Worm (Caenorhabditis elegans): Measurements from ENCODE around the gene cnc-1.

The cnc-1 gene

ce11 chrV:1454762-1455161 is 10.7 kb upstream of the cnc-1 start, which contains the start of gene chil-14:
Gene chil-14 (plus strand): TSS chrV:1455062.
- TF ChIP-seq skn-1 (tag; optimal IDR thresholded peaks at IDR 0.05) (no peak), mef-2 (tag; optimal IDR thresholded peaks at IDR 0.05) (no peak), unc-30 (tag; optimal IDR thresholded peaks at IDR 0.05) (no peak), nhr-237 (tag; optimal IDR thresholded peaks at IDR 0.05) (no peak), lir-3 (tag; optimal IDR thresholded peaks at IDR 0.05; ENCODE audit: poor library complexity) (no peak), C16A3.4 (tag; optimal IDR thresholded peaks at IDR 0.05) (no peak), nhr-71 (tag; optimal IDR thresholded peaks at IDR 0.05) (no peak), hlh-17 (GFP tag; optimal IDR thresholded peaks at IDR 0.05; ENCODE audit: borderline replicate concordance) (no peak), lin-39 (tag; optimal IDR thresholded peaks at IDR 0.05) (no peak), nhr-20 (tag; optimal IDR thresholded peaks at IDR 0.05) (no peak), aha-1 (tag; optimal IDR thresholded peaks at IDR 0.05) (no peak), ceh-88 (GFP tag; IDR thresholded peaks at IDR 0.05) (no peak), nhr-84 (tag; optimal IDR thresholded peaks at IDR 0.05) (no peak), mdl-1 (tag; optimal IDR thresholded peaks at IDR 0.05) (no peak), hpl-2 (GFP tag; optimal IDR thresholded peaks at IDR 0.05) (no peak)

DNA sequence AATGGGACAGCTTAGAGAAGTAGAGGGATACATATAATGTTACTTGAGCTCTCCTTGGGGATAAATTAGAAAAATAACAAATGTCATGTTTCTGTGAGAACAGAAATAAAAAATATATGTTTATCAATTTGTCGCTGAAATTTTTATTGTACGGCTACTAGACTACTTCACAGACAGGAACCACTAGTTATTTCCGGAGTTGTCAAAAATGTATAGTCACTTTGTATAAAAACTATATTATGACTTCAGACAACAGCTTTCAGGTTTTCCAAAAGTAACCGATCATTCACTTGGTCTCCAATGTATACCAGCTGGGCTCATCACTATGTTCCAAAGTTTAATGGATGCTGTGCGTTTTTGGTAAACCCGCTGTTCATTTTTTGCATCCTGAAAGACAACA is 7.3 kb upstream of the cnc-1 start, which contains the start of gene srj-23:
TSS of gene srj-23 (plus strand) at position 301 of the 400 bp plus-strand sequence.
- TF ChIP-seq jun-1 (tag; optimal IDR thresholded peaks at IDR 0.05) (no peak), sup-37 (GFP tag; optimal IDR thresholded peaks at IDR 0.05) (no peak), mab-9 (GFP tag; IDR thresholded peaks at IDR 0.05) (0 out of 2 replicates have a peak, but pooled peaks have one; percentile 16)

DNA sequence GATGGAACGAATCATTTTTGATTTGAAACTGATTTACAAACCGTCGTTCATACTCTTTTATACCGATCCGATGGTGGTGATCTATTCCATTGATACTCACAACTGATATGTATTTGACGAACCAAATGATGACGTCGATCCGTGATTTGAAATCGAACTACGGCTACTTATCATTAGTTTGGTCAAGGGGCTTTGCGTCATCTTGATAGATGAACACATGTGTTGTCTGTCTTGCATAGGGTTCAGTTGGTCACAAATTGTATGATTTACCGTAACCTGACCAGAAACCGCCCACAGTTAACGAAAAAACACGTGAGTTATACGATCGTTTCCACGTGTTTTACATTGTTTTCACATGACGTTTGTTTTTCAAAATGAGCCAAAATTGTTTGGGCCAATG is 6.1 kb upstream of the cnc-1 start, which contains the start of gene cnc-2:
TSS of gene cnc-2 (minus strand) at position 24 of the 400 bp plus-strand sequence.
- TF ChIP-seq nhr-85 (tag) (peak; percentile 70), ceh-8 (GFP tag; optimal IDR thresholded peaks at IDR 0.05) (no peak), lsy-2 (tag; optimal IDR thresholded peaks at IDR 0.05) (no peak), elt-2 (tag; optimal IDR thresholded peaks at IDR 0.05) (no peak), lin-15B (tag; optimal IDR thresholded peaks at IDR 0.05) (no peak), blmp-1 (tag; optimal IDR thresholded peaks at IDR 0.05) (peak; percentile 9), ets-5 (GFP tag; IDR thresholded peaks at IDR 0.05) (no peak)

DNA sequence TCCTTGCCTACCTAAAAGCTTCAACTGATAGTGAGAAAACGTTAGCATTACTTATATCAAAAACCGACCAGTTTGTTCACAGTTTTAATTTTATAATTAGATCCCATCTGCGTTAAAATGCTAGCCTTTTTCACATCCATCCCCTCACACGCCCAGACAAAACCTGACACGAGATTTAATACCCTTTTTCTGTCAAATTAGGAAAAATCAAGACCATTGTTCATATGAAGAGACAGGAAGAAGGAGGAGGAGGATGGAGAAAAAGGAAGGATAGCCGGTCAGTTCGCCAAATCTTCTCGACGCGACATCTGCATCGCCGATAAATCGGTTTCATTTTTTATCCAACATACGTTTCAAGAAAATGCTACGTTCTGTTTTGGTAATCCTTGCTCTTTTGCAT is 3.6 kb upstream of the cnc-1 start, which contains the start of gene cnc-3:
TSS of gene cnc-3 (plus strand) at position 281 of the 400 bp plus-strand sequence.
- TF ChIP-seq nhr-28 (tag; optimal IDR thresholded peaks at IDR 0.05) (no peak), mab-9 (GFP tag; IDR thresholded peaks at IDR 0.05) (no peak), lsy-2 (tag; optimal IDR thresholded peaks at IDR 0.05) (no peak), snpc-4 (tag; optimal IDR thresholded peaks at IDR 0.05) (no peak), vab-15 (tag; optimal IDR thresholded peaks at IDR 0.05) (no peak), fkh-8 (tag; optimal IDR thresholded peaks at IDR 0.05) (no peak), unc-98 (GFP tag; IDR thresholded peaks at IDR 0.05) (no peak), xbp-1 (tag; optimal IDR thresholded peaks at IDR 0.05) (no peak), blmp-1 (tag; optimal IDR thresholded peaks at IDR 0.05) (peak; percentile 65), elt-2 (tag; optimal IDR thresholded peaks at IDR 0.05) (no peak), ceh-8 (GFP tag; optimal IDR thresholded peaks at IDR 0.05) (no peak), lin-35 (GFP tag; optimal IDR thresholded peaks at IDR 0.05) (no peak), grh-1 (GFP tag; IDR thresholded peaks at IDR 0.05) (no peak), dsc-1 (tag; optimal IDR thresholded peaks at IDR 0.05) (no peak), fkh-10 (GFP tag; optimal IDR thresholded peaks at IDR 0.05) (no peak), aha-1 (tag; optimal IDR thresholded peaks at IDR 0.05) (no peak), pag-3 (tag; optimal IDR thresholded peaks at IDR 0.05; ENCODE audit: borderline replicate concordance, insufficient read depth) (no peak), C34B4.2 (tag; optimal IDR thresholded peaks at IDR 0.05) (no peak), nhr-85 (tag) (peak; percentile 50), hlh-4 (tag; optimal IDR thresholded peaks at IDR 0.05) (no peak), lin-13 (GFP tag; optimal IDR thresholded peaks at IDR 0.05) (no peak), fos-1 (tag; optimal IDR thresholded peaks at IDR 0.05) (no peak), unc-62 (GFP tag; optimal IDR thresholded peaks at IDR 0.05) (no peak), unc-130 (tag; optimal IDR thresholded peaks at IDR 0.05) (no peak), pax-3 (tag; optimal IDR thresholded peaks at IDR 0.05) (no peak), C04F5.9 (tag; optimal IDR thresholded peaks at IDR 0.05) (no peak), sptf-1 (tag; optimal IDR thresholded peaks at IDR 0.05) (no peak), alr-1 (tag; optimal IDR thresholded peaks at IDR 0.05; ENCODE audit: borderline replicate concordance) (no peak), nhr-77 (tag; optimal IDR thresholded peaks at IDR 0.05) (no peak), zag-1 (tag; optimal IDR thresholded peaks at IDR 0.05) (no peak)

Data from whole organism, L1 larva.